Worm (Caenorhabditis elegans) whole organism, mixed stage, embryonic: Measurements from ENCODE around the gene Y55F3AM.11.
"Not testable (repeated sequence)": the region's sequence is repeated elsewhere in the genome, so short reads cannot be mapped to it uniquely, and the experiment has no call there.

Experiments used
- elt-3 ChIP-seq: fragments of 150-350 bp; optimal IDR thresholded peaks from 2 replicates; lab custom pipeline; 2014; ENCODE audit warnings: missing biosample characterization, missing genetic modification characterization
- lin-13 ChIP-seq: fragments of 150-350 bp; optimal IDR thresholded peaks from 2 replicates; lab custom pipeline; 2014; ENCODE audit warnings: missing biosample characterization, missing genetic modification characterization
- mep-1 ChIP-seq: fragments of 150-350 bp; optimal IDR thresholded peaks from 2 replicates; lab custom pipeline; 2017; ENCODE audit warnings: missing biosample characterization, missing genetic modification reagents, missing genetic modification characterization, inconsistent platforms
- nhr-28 ChIP-seq: fragments of 150-350 bp; optimal IDR thresholded peaks from 2 replicates; lab custom pipeline; 2014; ENCODE audit warnings: missing biosample characterization, missing genetic modification characterization
- nhr-76 ChIP-seq: sonication (generic microtip); optimal IDR thresholded peaks from 2 replicates; lab custom pipeline; 2017; ENCODE audit warnings: missing biosample characterization, missing genetic modification characterization
- snpc-4 ChIP-seq: fragments of 150-350 bp; optimal IDR thresholded peaks from 2 replicates; lab custom pipeline; 2014; ENCODE audit warnings: missing biosample characterization, missing genetic modification characterization
- ztf-11 ChIP-seq: fragments of 150-350 bp; optimal IDR thresholded peaks from 2 replicates; lab custom pipeline; 2014; ENCODE audit warnings: missing biosample characterization, missing genetic modification characterization

DNA sequence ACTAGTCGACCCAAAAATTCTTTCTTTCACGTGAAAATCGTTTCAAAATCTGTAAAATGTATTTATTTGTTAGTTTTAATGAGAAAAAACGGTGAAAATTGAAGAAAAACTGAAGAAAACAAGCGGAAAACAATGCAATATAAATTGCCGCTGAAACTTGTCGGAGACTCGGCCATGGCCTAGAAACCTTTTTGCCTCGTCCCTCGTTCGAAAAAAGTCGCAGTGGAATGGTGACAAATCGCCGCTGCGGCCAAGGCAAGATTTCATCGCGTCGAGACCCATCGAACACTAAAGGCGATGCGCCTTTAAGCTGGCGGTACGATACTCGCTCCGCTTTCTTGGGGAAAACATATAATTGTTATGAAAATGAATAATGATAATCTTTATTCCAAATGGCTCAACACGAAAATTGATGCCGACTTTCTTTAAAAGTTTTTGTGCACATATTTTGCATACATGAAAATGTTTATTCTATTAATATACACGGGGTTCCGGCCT lies 7.5 kb upstream of the Y55F3AM.11 start, which contains the start of gene Y55F3AM.21:
- not testable (repeated sequence) for TF ChIP-seq mep-1 (tag; lab: Kevin White, UChicago); ztf-11 (tag; lab: Kevin White, UChicago); snpc-4; elt-3; nhr-76 (tag; lab: Kevin White, UChicago); nhr-28 (tag; lab: Kevin White, UChicago); lin-13 (tag; lab: Kevin White, UChicago)
